Worm (Caenorhabditis elegans) whole organism, L4 larva: Measurements from ENCODE around the gene C16D2.1.

Source experiments
- egl-27 ChIP-seq: sonication (generic microtip); optimal IDR thresholded peaks from 3 replicates; lab custom pipeline; 2017; ENCODE audit warnings: missing biosample characterization, missing genetic modification reagents, missing genetic modification characterization
- fos-1 ChIP-seq: fragments of 150-350 bp; optimal IDR thresholded peaks from 2 replicates; lab custom pipeline; 2014; ENCODE audit warnings: missing biosample characterization, missing genetic modification characterization
- lin-15B ChIP-seq: fragments of 150-350 bp; sonication (generic microtip); optimal IDR thresholded peaks from 3 replicates; lab custom pipeline; 2014; ENCODE audit warnings: missing biosample characterization, missing genetic modification characterization
- nhr-28 ChIP-seq: fragments of 150-350 bp; optimal IDR thresholded peaks from 2 replicates; lab custom pipeline; 2014; ENCODE audit warnings: missing biosample characterization, missing genetic modification characterization
- ztf-11 ChIP-seq: fragments of 150-350 bp; optimal IDR thresholded peaks from 2 replicates; lab custom pipeline; 2014; ENCODE audit warnings: missing biosample characterization, missing genetic modification characterization

ce11 chrII:9126965-9127364 is 4.5 kb upstream of the C16D2.1 start:
- TF ChIP-seq egl-27 (no peak), nhr-28 (tag; lab: Kevin White, UChicago) (peak; percentile 25), ztf-11 (tag; lab: Kevin White, UChicago) (no peak), lin-15B (tag; lab: Kevin White, UChicago) (no peak), fos-1 (tag; lab: Kevin White, UChicago) (no peak)
